Fruit fly (Drosophila melanogaster) whole organism, pupa: ENCODE data around the gene UQCR-6.4L.

Experiments
- CG10348 ChIP-seq: fragments of 200-800 bp; sonication (Bioruptor generic); IDR thresholded peaks from 2 replicates; pipeline ENCODE4 v1.3.6; 2022; ENCODE audit warnings: missing biosample characterization, missing genetic modification characterization
- CG13204 ChIP-seq: fragments of 200-800 bp; sonication (Bioruptor generic); optimal IDR thresholded peaks from 2 replicates; lab custom pipeline; 2018; ENCODE audit warnings: missing biosample characterization, mild to moderate bottlenecking, missing genetic modification characterization, moderate library complexity
- CG14655 ChIP-seq: fragments of 200-800 bp; sonication (Bioruptor generic); optimal IDR thresholded peaks from 3 replicates; lab custom pipeline; 2017; ENCODE audit warnings: mild to moderate bottlenecking, missing biosample characterization, missing genetic modification reagents, missing genetic modification characterization
- CG15710 ChIP-seq: fragments of 200-800 bp; sonication (Bioruptor generic); optimal IDR thresholded peaks from 2 replicates; lab custom pipeline; 2018; ENCODE audit warnings: missing biosample characterization, mild to moderate bottlenecking, missing genetic modification characterization, moderate library complexity
- CG17806 ChIP-seq: fragments of 200-800 bp; sonication (Bioruptor generic); optimal IDR thresholded peaks from 2 replicates; lab custom pipeline; 2018; ENCODE audit warnings: missing biosample characterization, mild to moderate bottlenecking, missing genetic modification characterization, moderate library complexity
- EcR ChIP-seq: fragments of 200-800 bp; sonication (Bioruptor generic); optimal IDR thresholded peaks from 3 replicates; lab custom pipeline; 2019; ENCODE audit warnings: missing biosample characterization, missing genetic modification characterization, mild to moderate bottlenecking, moderate library complexity, missing genetic modification reagents

DNA sequence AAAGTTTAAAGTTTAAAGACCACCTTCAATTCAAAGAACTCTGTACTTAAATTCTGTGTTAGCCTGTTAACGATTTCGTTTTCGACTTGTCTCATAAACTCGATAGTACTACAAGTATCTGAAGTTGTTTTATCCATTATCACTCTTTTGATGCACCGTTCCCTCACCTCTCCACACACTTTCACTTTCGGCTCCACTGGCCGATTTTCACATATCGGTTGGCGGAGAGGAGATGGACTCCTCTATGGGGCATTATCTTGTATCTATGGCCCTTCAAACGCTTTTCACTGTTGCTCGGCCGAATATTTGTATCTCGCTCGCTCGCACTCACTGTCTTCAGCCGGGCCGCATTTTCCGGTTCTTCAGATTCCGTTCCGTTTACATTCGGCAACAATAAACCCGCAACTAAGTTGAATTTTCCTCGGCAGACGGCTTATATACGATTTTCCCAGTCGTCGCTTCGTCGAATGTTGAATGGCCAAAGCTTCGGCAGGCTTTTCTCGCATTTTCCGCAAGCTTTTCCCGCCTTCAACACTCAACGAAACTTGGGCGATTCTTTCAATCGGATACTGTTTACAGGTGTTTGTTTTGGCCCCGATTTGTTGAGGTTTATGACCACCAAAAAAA is 23.4 kb upstream of the UQCR-6.4L start, which contains the start of gene CG43373:
- TF ChIP-seq CG14655 (GFP tag; lab: Kevin White, UChicago) (no peak), CG15710 (tag; lab: Kevin White, UChicago) (no peak), EcR (GFP tag; lab: Kevin White, UChicago) (no peak), CG13204 (GFP tag; lab: Kevin White, UChicago) (no peak), CG17806 (no peak), CG10348 (GFP tag; lab: Robert Waterston, UW) (no peak)
